In the genomic region with DNA sequence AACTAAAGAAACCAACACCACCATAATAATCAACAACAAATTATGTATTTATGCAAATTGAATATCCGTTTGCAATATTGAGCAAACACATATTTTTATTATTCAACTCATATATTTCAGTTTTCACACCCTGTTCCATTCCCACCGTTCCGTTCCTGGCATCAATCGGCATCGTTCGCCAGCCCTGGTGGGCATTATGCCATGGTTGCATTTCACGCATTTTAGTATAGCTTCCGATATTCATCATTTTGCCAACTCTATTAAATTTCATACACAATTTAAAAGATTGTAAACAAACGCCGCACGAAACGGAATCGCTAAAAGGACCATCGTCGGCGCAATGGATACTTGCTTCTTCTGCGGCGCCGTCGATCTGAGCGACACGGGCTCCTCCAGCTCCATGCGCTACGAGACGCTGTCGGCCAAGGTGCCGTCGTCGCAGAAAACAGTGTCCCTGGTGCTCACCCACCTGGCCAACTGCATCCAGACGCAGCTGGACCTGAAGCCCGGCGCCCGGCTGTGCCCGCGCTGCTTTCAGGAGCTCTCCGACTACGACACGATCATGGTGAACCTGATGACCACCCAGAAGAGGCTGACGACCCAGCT, we compare ENCODE assay signal across 1 fruit fly cellular context.
A peak's percentile ranks its signal among the peaks of the same experiment; 100 is the strongest.
TF ChIP-seq lines count a peak whose summit lies in the region.

A gene (plus strand): TSS at position 203 of the 606 bp plus-strand sequence.

TF ChIP-seq in whole organism, embryonic, 481 proteins besides CTCF, POLR2A, EP300 and RAD21 (continued from another document and continues in another):
- peak; percentile 3 for TF ChIP-seq CG15073 (GFP tag; optimal IDR thresholded peaks at IDR 0.05; lab: Kevin White, UChicago)
- peak; percentile 68 for TF ChIP-seq CG16779 (GFP tag; IDR thresholded peaks at IDR 0.05; lab: Robert Waterston, UW)
- TF ChIP-seq CG1024 (GFP tag; IDR thresholded peaks at IDR 0.05; lab: Robert Waterston, UW): peak; percentile 85
- TF ChIP-seq gcm2 (GFP tag; optimal IDR thresholded peaks at IDR 0.05; lab: Kevin White, UChicago): peak; percentile 13
- TF ChIP-seq pho (GFP tag; optimal IDR thresholded peaks at IDR 0.05; lab: Kevin White, UChicago): peak; percentile 91
- TF ChIP-seq usp (GFP tag; optimal IDR thresholded peaks at IDR 0.05; lab: Kevin White, UChicago): no peak
- peak; percentile 62; the same call in 1 of the 2 replicates for TF ChIP-seq lmd (GFP tag; IDR thresholded peaks at IDR 0.05; lab: Robert Waterston, UW)
- TF ChIP-seq cato (GFP tag; optimal IDR thresholded peaks at IDR 0.05; lab: Kevin White, UChicago; ENCODE audit: borderline replicate concordance): peak; percentile 28
- TF ChIP-seq Vsx1 (GFP tag; optimal IDR thresholded peaks at IDR 0.05; lab: Kevin White, UChicago): no peak
- peak; percentile 50; the same call in 1 of the 3 replicates for TF ChIP-seq CG7357 (GFP tag; IDR thresholded peaks at IDR 0.05; lab: Robert Waterston, UW)
- TF ChIP-seq br (optimal IDR thresholded peaks at IDR 0.05; lab: Kevin White, UChicago): no peak
- TF ChIP-seq ac (GFP tag; optimal IDR thresholded peaks at IDR 0.05; lab: Kevin White, UChicago): peak; percentile 11
- peak; percentile 85 for TF ChIP-seq CG10654 (GFP tag; optimal IDR thresholded peaks at IDR 0.05; lab: Kevin White, UChicago)
- peak; percentile 56 for TF ChIP-seq schlank (tag; optimal IDR thresholded peaks at IDR 0.05; lab: Kevin White, UChicago)
- no peak; the same call in 1 of the 2 replicates for TF ChIP-seq CG31441 (GFP tag; IDR thresholded peaks at IDR 0.05; lab: Robert Waterston, UW)
- TF ChIP-seq ranshi (GFP tag; IDR thresholded peaks at IDR 0.05; lab: Robert Waterston, UW): peak; percentile 82
- no peak for TF ChIP-seq fd64A (GFP tag; optimal IDR thresholded peaks at IDR 0.05; lab: Kevin White, UChicago)
- TF ChIP-seq Antp (GFP tag; optimal IDR thresholded peaks at IDR 0.05; lab: Kevin White, UChicago): peak; percentile 92
- no peak for TF ChIP-seq D19B (GFP tag; optimal IDR thresholded peaks at IDR 0.05; lab: Kevin White, UChicago)
- TF ChIP-seq zfh2 (GFP tag; optimal IDR thresholded peaks at IDR 0.05; lab: Kevin White, UChicago): peak; percentile 95
- TF ChIP-seq kah (GFP tag; optimal IDR thresholded peaks at IDR 0.05; lab: Kevin White, UChicago): peak; percentile 21
- TF ChIP-seq Mad (GFP tag; optimal IDR thresholded peaks at IDR 0.05; lab: Kevin White, UChicago): peak; percentile 73
- TF ChIP-seq nom (GFP tag; optimal IDR thresholded peaks at IDR 0.05; lab: Kevin White, UChicago): peak; percentile 70
- TF ChIP-seq CG34422 (GFP tag; IDR thresholded peaks at IDR 0.05; lab: Robert Waterston, UW): peak; percentile 84
- no peak; the same call in 1 of the 2 replicates for TF ChIP-seq CG17612 (GFP tag; IDR thresholded peaks at IDR 0.05; lab: Robert Waterston, UW)
- TF ChIP-seq CG4617 (GFP tag; optimal IDR thresholded peaks at IDR 0.05; lab: Kevin White, UChicago; ENCODE audit: borderline replicate concordance): peak; percentile 98
- TF ChIP-seq hth (optimal IDR thresholded peaks at IDR 0.05; lab: Kevin White, UChicago): no peak
- TF ChIP-seq CG4404 (GFP tag; IDR thresholded peaks at IDR 0.05; lab: Robert Waterston, UW): peak; percentile 58; the same call in 1 of the 2 replicates
- peak; percentile 68 for TF ChIP-seq slou (GFP tag; optimal IDR thresholded peaks at IDR 0.05; lab: Kevin White, UChicago)
- TF ChIP-seq tx (GFP tag; optimal IDR thresholded peaks at IDR 0.05; lab: Kevin White, UChicago): peak; percentile 83
- peak; percentile 84 for TF ChIP-seq CG17829 (tag; optimal IDR thresholded peaks at IDR 0.05; lab: Kevin White, UChicago)
- peak; percentile 90 for TF ChIP-seq HLH54F (GFP tag; optimal IDR thresholded peaks at IDR 0.05; lab: Kevin White, UChicago)
- no peak for TF ChIP-seq CG1529 (GFP tag; optimal IDR thresholded peaks at IDR 0.05; lab: Kevin White, UChicago)
- TF ChIP-seq sima (GFP tag; optimal IDR thresholded peaks at IDR 0.05; lab: Kevin White, UChicago): peak; percentile 85
- TF ChIP-seq CG2120 (GFP tag; optimal IDR thresholded peaks at IDR 0.05; lab: Kevin White, UChicago): peak; percentile 93
- TF ChIP-seq Mes4 (GFP tag; optimal IDR thresholded peaks at IDR 0.05; lab: Kevin White, UChicago): peak; percentile 61
- TF ChIP-seq CG12769 (tag; optimal IDR thresholded peaks at IDR 0.05; lab: Kevin White, UChicago): no peak
- TF ChIP-seq CG4282 (GFP tag; optimal IDR thresholded peaks at IDR 0.05; lab: Kevin White, UChicago): peak; percentile 86
- peak; percentile 89 for TF ChIP-seq BEAF-32 (GFP tag; optimal IDR thresholded peaks at IDR 0.05; lab: Kevin White, UChicago)
- TF ChIP-seq toy (GFP tag; IDR thresholded peaks at IDR 0.05; lab: Robert Waterston, UW): no peak
- no peak for TF ChIP-seq CG7963 (GFP tag; IDR thresholded peaks at IDR 0.05; lab: Robert Waterston, UW; ENCODE audit: partially characterized antibody)
- TF ChIP-seq CG4854 (GFP tag; optimal IDR thresholded peaks at IDR 0.05; lab: Kevin White, UChicago): peak; percentile 69
- no peak; the same call in 1 of the 2 replicates for TF ChIP-seq tna (GFP tag; IDR thresholded peaks at IDR 0.05; lab: Robert Waterston, UW; ENCODE audit: partially characterized antibody)
- peak; percentile 60 for TF ChIP-seq CG31388 (GFP tag; optimal IDR thresholded peaks at IDR 0.05; lab: Kevin White, UChicago)
- no peak for TF ChIP-seq Eip74EF (GFP tag; optimal IDR thresholded peaks at IDR 0.05; lab: Kevin White, UChicago)
- TF ChIP-seq ind (GFP tag; optimal IDR thresholded peaks at IDR 0.05; lab: Kevin White, UChicago): peak; percentile 88
- no peak for TF ChIP-seq dan (GFP tag; IDR thresholded peaks at IDR 0.05; lab: Robert Waterston, UW)
- TF ChIP-seq CG1792 (GFP tag; optimal IDR thresholded peaks at IDR 0.05; lab: Kevin White, UChicago): peak; percentile 79
- peak; percentile 60 for TF ChIP-seq CG15696 (tag; optimal IDR thresholded peaks at IDR 0.05; lab: Kevin White, UChicago)
- no peak for TF ChIP-seq pan (optimal IDR thresholded peaks at IDR 0.05; lab: Kevin White, UChicago)
- peak in 1 of 2 experiments; percentile 78 for TF ChIP-seq pan (GFP tag; optimal IDR thresholded peaks at IDR 0.05 in 1 of 2, IDR thresholded peaks at IDR 0.05 in 1 of 2)
- peak; percentile 95 for TF ChIP-seq MESR4 (GFP tag; optimal IDR thresholded peaks at IDR 0.05; lab: Kevin White, UChicago)
- no peak for TF ChIP-seq CG18599 (GFP tag; optimal IDR thresholded peaks at IDR 0.05; lab: Kevin White, UChicago)
- TF ChIP-seq rib (GFP tag; IDR thresholded peaks at IDR 0.05; lab: Robert Waterston, UW): peak; percentile 78
- TF ChIP-seq eyg (GFP tag; optimal IDR thresholded peaks at IDR 0.05; lab: Kevin White, UChicago): peak; percentile 61
- TF ChIP-seq Ssrp (tag; optimal IDR thresholded peaks at IDR 0.05; lab: Kevin White, UChicago): peak; percentile 40
- peak; percentile 23 for TF ChIP-seq wek (GFP tag; optimal IDR thresholded peaks at IDR 0.05; lab: Kevin White, UChicago)
- TF ChIP-seq CG5953 (GFP tag; IDR thresholded peaks at IDR 0.05; lab: Robert Waterston, UW): 0 out of 2 replicates have a peak, but pooled peaks have one; percentile 23
- peak; percentile 81 for TF ChIP-seq CG8924 (tag; optimal IDR thresholded peaks at IDR 0.05; lab: Kevin White, UChicago)
- peak; percentile 44 for TF ChIP-seq fd102C (GFP tag; optimal IDR thresholded peaks at IDR 0.05; lab: Kevin White, UChicago)
- peak; percentile 44; the same call in 1 of the 2 replicates for TF ChIP-seq danr (GFP tag; IDR thresholded peaks at IDR 0.05; lab: Robert Waterston, UW)
- peak; percentile 90 for TF ChIP-seq Side (GFP tag; optimal IDR thresholded peaks at IDR 0.05; lab: Kevin White, UChicago)
- peak; percentile 56 for TF ChIP-seq CG8388 (GFP tag; optimal IDR thresholded peaks at IDR 0.05; lab: Kevin White, UChicago)
- peak; percentile 80 for TF ChIP-seq Bgb (GFP tag; IDR thresholded peaks at IDR 0.05; lab: Robert Waterston, UW; ENCODE audit: partially characterized antibody)
- peak; percentile 47 for TF ChIP-seq Tbp (GFP tag; optimal IDR thresholded peaks at IDR 0.05; lab: Kevin White, UChicago)
- no peak for TF ChIP-seq gt (GFP tag; IDR thresholded peaks at IDR 0.05; lab: Robert Waterston, UW)
- peak; percentile 60; the same call in 2 of the 3 replicates for TF ChIP-seq hb (GFP tag; IDR thresholded peaks at IDR 0.05; lab: Robert Waterston, UW; ENCODE audit: partially characterized antibody)
- TF ChIP-seq Mrtf (GFP tag; IDR thresholded peaks at IDR 0.05; lab: Robert Waterston, UW): peak; percentile 58; the same call in 1 of the 3 replicates
- peak; percentile 70 for TF ChIP-seq grau (tag; optimal IDR thresholded peaks at IDR 0.05; lab: Kevin White, UChicago)
- no peak for TF ChIP-seq CG8478 (optimal IDR thresholded peaks at IDR 0.05; lab: Kevin White, UChicago)
- TF ChIP-seq Kr (GFP tag; optimal IDR thresholded peaks at IDR 0.05; lab: Kevin White, UChicago): no peak
- peak; percentile 78 for TF ChIP-seq CG14441 (GFP tag; IDR thresholded peaks at IDR 0.05; lab: Robert Waterston, UW)
- peak; percentile 78 for TF ChIP-seq sisA (GFP tag; IDR thresholded peaks at IDR 0.05; lab: Robert Waterston, UW)
- TF ChIP-seq Xrp1 (GFP tag; IDR thresholded peaks at IDR 0.05; lab: Robert Waterston, UW): peak; percentile 68; the same call in 1 of the 2 replicates
- TF ChIP-seq stwl (tag; optimal IDR thresholded peaks at IDR 0.05; lab: Kevin White, UChicago): peak; percentile 93
- 0 out of 2 replicates have a peak, but pooled peaks have one; percentile 2 for TF ChIP-seq Ravus (GFP tag; IDR thresholded peaks at IDR 0.05; lab: Robert Waterston, UW)
- TF ChIP-seq slbo (GFP tag; IDR thresholded peaks at IDR 0.05; lab: Robert Waterston, UW): peak; percentile 94
- TF ChIP-seq bigmax (GFP tag; optimal IDR thresholded peaks at IDR 0.05; lab: Kevin White, UChicago): peak; percentile 79
- peak; percentile 51 for TF ChIP-seq tap (tag; optimal IDR thresholded peaks at IDR 0.05; lab: Kevin White, UChicago)
- no peak for TF ChIP-seq CG2678 (tag; optimal IDR thresholded peaks at IDR 0.05; lab: Kevin White, UChicago)
- peak; percentile 90 for TF ChIP-seq HmgZ (tag; optimal IDR thresholded peaks at IDR 0.05; lab: Kevin White, UChicago)
- peak; percentile 74 for TF ChIP-seq CG1602 (GFP tag; optimal IDR thresholded peaks at IDR 0.05; lab: Kevin White, UChicago)
- TF ChIP-seq CG9876 (GFP tag; optimal IDR thresholded peaks at IDR 0.05; lab: Kevin White, UChicago): peak; percentile 92
- TF ChIP-seq CG12104 (GFP tag; optimal IDR thresholded peaks at IDR 0.05; lab: Kevin White, UChicago): peak; percentile 54
- TF ChIP-seq shn (GFP tag; optimal IDR thresholded peaks at IDR 0.05; lab: Kevin White, UChicago): peak; percentile 80
- peak; percentile 90 for TF ChIP-seq sob (GFP tag; IDR thresholded peaks at IDR 0.05; lab: Robert Waterston, UW)
- TF ChIP-seq CG7271 (tag; optimal IDR thresholded peaks at IDR 0.05; lab: Kevin White, UChicago): peak; percentile 3
- TF ChIP-seq p53 (GFP tag; optimal IDR thresholded peaks at IDR 0.05; lab: Kevin White, UChicago): peak; percentile 87
- peak in 1 of 2 experiments; percentile 88 for TF ChIP-seq Hr51 (GFP tag; optimal IDR thresholded peaks at IDR 0.05; lab: Kevin White, UChicago)
- no peak for TF ChIP-seq CG17568 (GFP tag; optimal IDR thresholded peaks at IDR 0.05; lab: Kevin White, UChicago)
- TF ChIP-seq C15 (GFP tag; IDR thresholded peaks at IDR 0.05; lab: Robert Waterston, UW): no peak
- peak; percentile 77 for TF ChIP-seq bbx (GFP tag; IDR thresholded peaks at IDR 0.05; lab: Robert Waterston, UW; ENCODE audit: partially characterized antibody)
- peak; percentile 84 for TF ChIP-seq ash1 (GFP tag; optimal IDR thresholded peaks at IDR 0.05; lab: Kevin White, UChicago)
- peak in 1 of 3 experiments; percentile 34 for TF ChIP-seq lola (GFP tag; optimal IDR thresholded peaks at IDR 0.05; lab: Kevin White, UChicago)
- TF ChIP-seq org-1 (GFP tag; optimal IDR thresholded peaks at IDR 0.05; lab: Kevin White, UChicago): no peak
- TF ChIP-seq CG6765 (GFP tag; optimal IDR thresholded peaks at IDR 0.05; lab: Kevin White, UChicago): peak; percentile 40
- TF ChIP-seq grn (GFP tag; optimal IDR thresholded peaks at IDR 0.05; lab: Kevin White, UChicago): no peak
- peak; percentile 82 for TF ChIP-seq mirr (GFP tag; optimal IDR thresholded peaks at IDR 0.05; lab: Kevin White, UChicago)
- TF ChIP-seq Myb (GFP tag; optimal IDR thresholded peaks at IDR 0.05; lab: Kevin White, UChicago): peak; percentile 70
- TF ChIP-seq CG7372 (GFP tag; IDR thresholded peaks at IDR 0.05; lab: Robert Waterston, UW): peak; percentile 44; the same call in 1 of the 2 replicates
- TF ChIP-seq CG9817 (tag; optimal IDR thresholded peaks at IDR 0.05; lab: Kevin White, UChicago): peak; percentile 79
- TF ChIP-seq Hsf (GFP tag; optimal IDR thresholded peaks at IDR 0.05; lab: Kevin White, UChicago): peak; percentile 87
- TF ChIP-seq trh (GFP tag; optimal IDR thresholded peaks at IDR 0.05; lab: Kevin White, UChicago): peak; percentile 75
- TF ChIP-seq cwo (GFP tag; optimal IDR thresholded peaks at IDR 0.05; lab: Kevin White, UChicago): no peak
- TF ChIP-seq amos (GFP tag; IDR thresholded peaks at IDR 0.05; lab: Robert Waterston, UW; ENCODE audit: partially characterized antibody): peak; percentile 81
- TF ChIP-seq gro (GFP tag; optimal IDR thresholded peaks at IDR 0.05; lab: Kevin White, UChicago): peak; percentile 93
- TF ChIP-seq Dref (GFP tag; IDR thresholded peaks at IDR 0.05; lab: Robert Waterston, UW): peak; percentile 77
- peak; percentile 86 for TF ChIP-seq pnt (GFP tag; optimal IDR thresholded peaks at IDR 0.05; lab: Kevin White, UChicago)
- peak; percentile 41; the same call in 1 of the 3 replicates for TF ChIP-seq mld (GFP tag; IDR thresholded peaks at IDR 0.05; lab: Robert Waterston, UW; ENCODE audit: partially characterized antibody)
- peak; percentile 64 for TF ChIP-seq nerfin-1 (tag; optimal IDR thresholded peaks at IDR 0.05; lab: Kevin White, UChicago)
- TF ChIP-seq klu (GFP tag; IDR thresholded peaks at IDR 0.05; lab: Robert Waterston, UW): peak; percentile 64
- peak; percentile 73 for TF ChIP-seq CG17359 (tag; optimal IDR thresholded peaks at IDR 0.05; lab: Kevin White, UChicago)
- TF ChIP-seq PHDP (tag; optimal IDR thresholded peaks at IDR 0.05; lab: Kevin White, UChicago): peak; percentile 72
- no peak for TF ChIP-seq bcd (GFP tag; optimal IDR thresholded peaks at IDR 0.05; lab: Kevin White, UChicago)
- peak; percentile 71 for TF ChIP-seq CG17361 (GFP tag; IDR thresholded peaks at IDR 0.05; lab: Robert Waterston, UW)
- peak; percentile 97 for TF ChIP-seq CG30020 (tag; optimal IDR thresholded peaks at IDR 0.05; lab: Kevin White, UChicago)
- peak; percentile 93 for TF ChIP-seq lilli (GFP tag; optimal IDR thresholded peaks at IDR 0.05; lab: Kevin White, UChicago)
- peak; percentile 24 for TF ChIP-seq gcm (GFP tag; optimal IDR thresholded peaks at IDR 0.05; lab: Kevin White, UChicago)
- peak; percentile 90 for TF ChIP-seq CG33213 (GFP tag; optimal IDR thresholded peaks at IDR 0.05; lab: Kevin White, UChicago)
- peak; percentile 66; the same call in 1 of the 2 replicates for TF ChIP-seq inv (GFP tag; IDR thresholded peaks at IDR 0.05; lab: Robert Waterston, UW; ENCODE audit: partially characterized antibody)
